Fruit fly (Drosophila melanogaster) whole organism, embryonic: Measurements from ENCODE around the gene LSm3.
A peak's percentile ranks its signal among the peaks of the same experiment; 100 is the strongest.

Source experiments
- Bdp1 ChIP-seq: fragments of 200-800 bp; sonication (Bioruptor generic); optimal IDR thresholded peaks from 3 replicates; lab custom pipeline; 2016; ENCODE audit warnings: missing biosample characterization, missing genetic modification characterization
- CG10543 ChIP-seq: fragments of 200-800 bp; sonication (Bioruptor generic); optimal IDR thresholded peaks from 3 replicates; lab custom pipeline; 2017; ENCODE audit warnings: missing biosample characterization, mild to moderate bottlenecking, missing genetic modification characterization, moderate library complexity
- CG12155 ChIP-seq: fragments of 200-800 bp; sonication (Bioruptor generic); optimal IDR thresholded peaks from 3 replicates; lab custom pipeline; 2016; ENCODE audit warnings: missing biosample characterization, missing genetic modification characterization
- CG12299 ChIP-seq: fragments of 200-800 bp; sonication (Bioruptor generic); optimal IDR thresholded peaks from 2 replicates; lab custom pipeline; 2018; ENCODE audit warnings: missing biosample characterization, mild to moderate bottlenecking, missing genetic modification characterization
- CG15073 ChIP-seq: fragments of 200-800 bp; sonication (Bioruptor generic); optimal IDR thresholded peaks from 2 replicates; lab custom pipeline; 2016; ENCODE audit warnings: missing biosample characterization, missing genetic modification characterization
- CG15514 ChIP-seq: fragments of 200-800 bp; sonication (Bioruptor generic); optimal IDR thresholded peaks from 3 replicates; lab custom pipeline; 2017; ENCODE audit warnings: missing biosample characterization, missing genetic modification characterization, mild to moderate bottlenecking, moderate library complexity, missing genetic modification reagents
- CG2199 ChIP-seq: fragments of 200-800 bp; sonication (Bioruptor generic); IDR thresholded peaks from 3 replicates; pipeline ENCODE4 v1.3.6; 2022; ENCODE audit warnings: missing biosample characterization, missing genetic modification characterization
- CG30403 ChIP-seq: fragments of 200-800 bp; sonication (Bioruptor generic); optimal IDR thresholded peaks from 3 replicates; lab custom pipeline; 2016; ENCODE audit warnings: missing biosample characterization, missing genetic modification characterization
- CG4730 ChIP-seq: fragments of 200-800 bp; sonication (Bioruptor generic); IDR thresholded peaks from 2 replicates; pipeline ENCODE4 v1.3.6; 2022; ENCODE audit warnings: missing biosample characterization, missing genetic modification characterization
- CG7271 ChIP-seq: fragments of 200-800 bp; sonication (Bioruptor generic); optimal IDR thresholded peaks from 2 replicates; lab custom pipeline; 2018; ENCODE audit warnings: missing biosample characterization, mild to moderate bottlenecking, missing genetic modification characterization, moderate library complexity
- Doc3 ChIP-seq: fragments of 200-800 bp; sonication (Bioruptor generic); IDR thresholded peaks from 3 replicates; pipeline ENCODE4 v1.3.6; 2022; ENCODE audit warnings: missing biosample characterization, missing genetic modification characterization; ENCODE audit not compliant: partially characterized antibody
- MBD-R2 ChIP-seq: fragments of 200-800 bp; sonication (Bioruptor generic); IDR thresholded peaks from 2 replicates; pipeline ENCODE4 v1.3.6; 2022; ENCODE audit warnings: missing biosample characterization, missing genetic modification characterization
- Med ChIP-seq: fragments of 200-800 bp; sonication (Bioruptor generic); peaks from one replicate; lab custom pipeline; 2016; ENCODE audit warnings: missing biosample characterization, missing genetic modification characterization, mild to moderate bottlenecking, inconsistent platforms, moderate library complexity
- Rx ChIP-seq: fragments of 200-800 bp; sonication (Bioruptor generic); IDR thresholded peaks from 2 replicates; pipeline ENCODE4 v1.3.6; 2022; ENCODE audit warnings: missing biosample characterization, missing genetic modification characterization
- Six4 ChIP-seq: fragments of 200-800 bp; sonication (Bioruptor generic); optimal IDR thresholded peaks from 2 replicates; lab custom pipeline; 2016; ENCODE audit warnings: missing biosample characterization, missing genetic modification characterization
- ab ChIP-seq: fragments of 200-800 bp; sonication (Bioruptor generic); optimal IDR thresholded peaks from 2 replicates; lab custom pipeline; 2016; ENCODE audit warnings: missing biosample characterization, missing genetic modification characterization
- ara ChIP-seq: fragments of 200-800 bp; sonication (Bioruptor generic); IDR thresholded peaks from 2 replicates; pipeline ENCODE4 v1.3.6; 2022; ENCODE audit warnings: missing biosample characterization, missing genetic modification characterization
- cas ChIP-seq: fragments of 200-800 bp; sonication (Bioruptor generic); IDR thresholded peaks from 2 replicates; pipeline ENCODE4 v1.3.6; 2022; ENCODE audit warnings: missing biosample characterization, missing genetic modification characterization
- crp ChIP-seq, 2 experiments: fragments of 200-800 bp; sonication (Bioruptor generic); optimal IDR thresholded peaks; 2 replicates in 1 of 2; 3 replicates in 1 of 2; lab custom pipeline; 2017; ENCODE audit warnings: missing biosample characterization in 2 of 2, missing genetic modification characterization in 2 of 2, mild to moderate bottlenecking in 1 of 2, moderate library complexity in 1 of 2
- dan ChIP-seq: fragments of 200-800 bp; sonication (Bioruptor generic); IDR thresholded peaks from 2 replicates; pipeline ENCODE4 v1.3.6; 2022; ENCODE audit warnings: missing biosample characterization, missing genetic modification characterization
- fd102C ChIP-seq: fragments of 200-800 bp; sonication (Bioruptor generic); optimal IDR thresholded peaks from 2 replicates; lab custom pipeline; 2018; ENCODE audit warnings: missing biosample characterization, mild to moderate bottlenecking, missing genetic modification characterization, moderate library complexity
- fd3F ChIP-seq: fragments of 200-800 bp; sonication (Bioruptor generic); optimal IDR thresholded peaks from 2 replicates; lab custom pipeline; 2018; ENCODE audit warnings: missing biosample characterization, mild to moderate bottlenecking, missing genetic modification characterization, moderate library complexity
- gcm ChIP-seq: fragments of 200-800 bp; sonication (Bioruptor generic); optimal IDR thresholded peaks from 2 replicates; lab custom pipeline; 2019; ENCODE audit warnings: missing biosample characterization, mild to moderate bottlenecking, missing genetic modification characterization, moderate library complexity
- gsb ChIP-seq: fragments of 200-800 bp; sonication (Bioruptor generic); IDR thresholded peaks from 2 replicates; pipeline ENCODE4 v1.3.6; 2022; ENCODE audit warnings: missing biosample characterization, missing genetic modification characterization
- kay ChIP-seq: fragments of 200-800 bp; sonication (Bioruptor generic); optimal IDR thresholded peaks from 2 replicates; lab custom pipeline; 2016; ENCODE audit warnings: missing biosample characterization, missing genetic modification characterization
- lbe ChIP-seq: fragments of 200-800 bp; sonication (Bioruptor generic); optimal IDR thresholded peaks from 2 replicates; lab custom pipeline; 2016; ENCODE audit warnings: missing biosample characterization, mild to moderate bottlenecking, missing genetic modification characterization
- lola ChIP-seq, 3 experiments: fragments of >200 bp in 2 of 3; fragments of 200-800 bp in 1 of 3; sonication (Bioruptor generic) in 1 of 3; optimal IDR thresholded peaks; 2 replicates each; lab custom pipeline; 2017 to 2019; ENCODE audit warnings: missing biosample characterization in 3 of 3, missing genetic modification characterization in 3 of 3, mild to moderate bottlenecking in 1 of 3, moderate library complexity in 1 of 3
- mirr ChIP-seq: fragments of 200-800 bp; sonication (Bioruptor generic); optimal IDR thresholded peaks from 3 replicates; lab custom pipeline; 2018; ENCODE audit warnings: missing biosample characterization, mild to moderate bottlenecking, missing genetic modification characterization
- nom ChIP-seq: fragments of 200-800 bp; sonication (Bioruptor generic); optimal IDR thresholded peaks from 2 replicates; lab custom pipeline; 2017; ENCODE audit warnings: missing biosample characterization, missing genetic modification characterization, mild to moderate bottlenecking, moderate library complexity, missing genetic modification reagents
- onecut ChIP-seq: fragments of 200-800 bp; sonication (Bioruptor generic); IDR thresholded peaks from 2 replicates; pipeline ENCODE4 v1.3.6; 2022; ENCODE audit warnings: missing biosample characterization, missing genetic modification characterization
- pzg ChIP-seq: fragments of 200-800 bp; sonication (Bioruptor generic); optimal IDR thresholded peaks from 3 replicates; lab custom pipeline; 2018; ENCODE audit warnings: missing biosample characterization, mild to moderate bottlenecking, missing genetic modification characterization, moderate library complexity
- sens-2 ChIP-seq: fragments of 200-800 bp; sonication (Bioruptor generic); IDR thresholded peaks from 2 replicates; pipeline ENCODE4 v1.3.6; 2022; ENCODE audit warnings: missing biosample characterization, missing genetic modification characterization

The LSm3 gene

DNA sequence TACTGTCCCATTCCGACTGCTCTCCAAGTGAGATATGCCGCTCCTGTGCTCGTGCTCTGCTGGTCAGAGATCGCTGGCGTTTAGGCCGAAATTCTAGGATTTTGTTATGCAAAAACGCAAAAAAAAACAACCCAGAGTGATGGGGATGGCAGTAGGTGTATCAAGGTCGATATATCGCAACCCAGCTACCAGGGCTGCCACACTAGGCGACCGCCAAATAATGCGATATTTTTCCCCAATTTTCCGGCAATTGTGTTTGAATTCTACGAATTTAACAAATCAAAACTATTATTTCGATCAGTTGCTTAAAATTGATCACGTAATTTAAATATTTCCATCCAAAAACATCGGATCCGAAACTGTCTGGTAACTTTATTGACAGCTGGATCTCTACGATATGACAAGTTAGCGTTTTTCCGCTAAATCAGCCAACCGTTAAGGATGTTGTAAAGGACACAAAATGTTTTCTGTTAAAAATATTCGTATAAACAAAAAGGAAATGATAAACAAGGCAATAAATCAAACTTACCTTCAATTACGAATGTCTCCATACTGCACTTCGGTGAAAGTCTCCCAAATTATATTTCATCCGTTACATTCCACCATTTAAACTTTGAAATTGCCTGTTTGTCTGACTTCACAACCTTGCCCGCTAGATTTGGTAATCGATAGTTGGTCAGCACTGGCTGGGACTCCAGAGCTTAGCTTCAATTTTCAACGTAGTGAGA is 41.6 kb downstream of the LSm3 start, which contains the start of gene spas (continued):
- TF ChIP-seq CG2199 (GFP tag; lab: Robert Waterston, UW) (0 out of 3 replicates have a peak, but pooled peaks have one; percentile 26), cas (no peak), mirr (GFP tag; lab: Kevin White, UChicago) (peak; percentile 3), CG12299 (tag; lab: Kevin White, UChicago) (no peak), Doc3 (peak; percentile 90), dan (GFP tag; lab: Robert Waterston, UW) (no peak), fd3F (GFP tag; lab: Kevin White, UChicago) (peak; percentile 40), gsb (GFP tag; lab: Robert Waterston, UW) (peak; percentile 31; the same call in 1 of the 2 replicates), sens-2 (GFP tag; lab: Robert Waterston, UW) (peak; percentile 53; the same call in 1 of the 2 replicates)

DNA sequence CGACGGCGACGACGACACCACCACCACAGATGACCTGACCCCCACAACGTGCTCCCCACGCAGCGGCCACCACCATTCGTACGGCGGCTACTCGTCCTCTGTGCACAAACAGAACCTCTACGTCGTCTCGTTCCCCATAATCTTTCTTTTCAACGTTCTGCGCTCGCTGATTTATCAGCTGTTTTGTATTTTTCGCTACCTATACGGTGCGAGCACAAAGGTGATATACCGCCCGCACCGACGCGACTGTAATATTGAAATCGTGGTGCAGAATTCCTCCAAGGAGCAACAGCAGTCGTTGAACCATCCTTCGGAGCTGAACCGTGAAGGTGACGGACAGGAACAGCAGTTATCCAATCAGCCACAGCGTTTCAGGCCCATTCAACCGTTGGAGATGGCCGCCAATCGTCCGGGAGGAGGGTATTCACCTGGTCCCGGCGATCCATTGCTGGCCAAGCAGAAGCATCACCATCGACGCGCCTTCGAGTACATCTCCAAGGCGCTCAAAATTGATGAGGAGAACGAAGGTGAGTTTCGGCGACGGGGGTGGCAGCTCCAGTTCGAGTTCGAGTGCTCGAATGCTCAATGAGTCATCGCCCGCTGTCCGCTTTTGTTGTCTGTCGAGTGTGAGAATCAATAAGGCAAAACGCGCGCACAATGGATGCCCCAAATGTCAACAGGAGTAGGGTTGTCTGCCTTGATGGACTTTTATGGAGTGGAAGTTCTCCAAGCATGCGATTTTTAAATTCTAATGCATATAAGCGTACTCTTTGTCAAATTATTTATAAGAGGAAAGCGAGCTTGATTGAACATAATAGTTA is 42.9 kb downstream of the LSm3 start, which contains the start of gene Miro:
TSS of gene Miro (minus strand) at position 112 of the 821 bp plus-strand sequence.
- peak; percentile 52; the same call in 1 of the 2 replicates for TF ChIP-seq MBD-R2 (GFP tag; lab: Robert Waterston, UW)
- no peak for TF ChIP-seq Six4 (GFP tag; lab: Kevin White, UChicago)
- TF ChIP-seq CG15514 (GFP tag; lab: Kevin White, UChicago): no peak
- TF ChIP-seq crp (GFP tag; optimal IDR thresholded peaks at IDR 0.05; lab: Kevin White, UChicago): peak in 1 of 2 experiments; percentile 71
- peak; percentile 92 for TF ChIP-seq CG12155 (GFP tag; lab: Kevin White, UChicago)
- no peak for TF ChIP-seq lola (GFP tag; optimal IDR thresholded peaks at IDR 0.05; lab: Kevin White, UChicago)
- 0 out of 2 replicates have a peak, but pooled peaks have one; percentile 13 for TF ChIP-seq ara (GFP tag; lab: Robert Waterston, UW)
- no peak for TF ChIP-seq ab (GFP tag; lab: Kevin White, UChicago)
- TF ChIP-seq gcm: no peak
- TF ChIP-seq onecut (GFP tag; lab: Robert Waterston, UW): peak; percentile 31; the same call in 1 of the 2 replicates
- no peak for TF ChIP-seq CG7271 (tag; lab: Kevin White, UChicago)
- TF ChIP-seq fd102C (GFP tag; lab: Kevin White, UChicago): no peak
- peak; percentile 23 for TF ChIP-seq lbe (GFP tag; lab: Kevin White, UChicago)
- peak; percentile 15 for TF ChIP-seq kay (GFP tag; lab: Kevin White, UChicago)
- peak; percentile 63 for TF ChIP-seq nom (GFP tag; lab: Kevin White, UChicago)
- peak; percentile 70 for TF ChIP-seq CG15073
- TF ChIP-seq pzg (GFP tag; lab: Kevin White, UChicago): peak; percentile 3
- no peak for TF ChIP-seq CG10543
- no peak for TF ChIP-seq CG30403
- TF ChIP-seq CG4730 (GFP tag; lab: Robert Waterston, UW): no peak
- 0 out of 2 replicates have a peak, but pooled peaks have one; percentile 12 for TF ChIP-seq Rx
- peak; percentile 26 for TF ChIP-seq Med (GFP tag; lab: Kevin White, UChicago)
- TF ChIP-seq Bdp1 (GFP tag; lab: Kevin White, UChicago): no peak
